Fruit fly (Drosophila melanogaster): ENCODE data around the gene lectin-21Ca.

- no peak for TF ChIP-seq CG8478 (optimal IDR thresholded peaks at IDR 0.05)
- no peak for TF ChIP-seq EcR (GFP tag; optimal IDR thresholded peaks at IDR 0.05)
- TF ChIP-seq usp (GFP tag; optimal IDR thresholded peaks at IDR 0.05), result no peak
Observed at dm6 chr2L:624317-624716, at the start of gene lectin-21Ca.
